Fruit fly (Drosophila melanogaster): Measurements from ENCODE around the gene Raf.

- TF ChIP-seq CG8478 (optimal IDR thresholded peaks at IDR 0.05), result no peak
- no peak for TF ChIP-seq CTCF (optimal IDR thresholded peaks at IDR 0.05)
Observed at dm6 chrX:2336428-2336827, 41.2 kb downstream of the Raf start.

Measured in S2 (cell line).